Worm (Caenorhabditis elegans): ENCODE measurements around the gene epg-3.

- TF ChIP-seq fos-1 (tag; optimal IDR thresholded peaks at IDR 0.05) = peak; percentile 83
- TF ChIP-seq peb-1 (tag; optimal IDR thresholded peaks at IDR 0.05) = no peak
- TF ChIP-seq nhr-12 (tag; optimal IDR thresholded peaks at IDR 0.05) = no peak
- TF ChIP-seq ama-1 (optimal IDR thresholded peaks at IDR 0.05) = no peak
- TF ChIP-seq nhr-77 (tag; optimal IDR thresholded peaks at IDR 0.05) = no peak
- TF ChIP-seq unc-55 (GFP tag; optimal IDR thresholded peaks at IDR 0.05) = no peak
- no peak for TF ChIP-seq unc-62 (GFP tag; optimal IDR thresholded peaks at IDR 0.05)
- TF ChIP-seq mdl-1 (tag; optimal IDR thresholded peaks at IDR 0.05) = no peak
- TF ChIP-seq aly-2 (tag; optimal IDR thresholded peaks at IDR 0.05) = no peak
- TF ChIP-seq nhr-21 (tag; optimal IDR thresholded peaks at IDR 0.05) = peak; percentile 3
- TF ChIP-seq F13H6.1 (tag; optimal IDR thresholded peaks at IDR 0.05) = no peak
- TF ChIP-seq egl-27 (tag; optimal IDR thresholded peaks at IDR 0.05) = no peak
- TF ChIP-seq zag-1 (tag; optimal IDR thresholded peaks at IDR 0.05) = no peak
- no peak for TF ChIP-seq ztf-4 (tag; optimal IDR thresholded peaks at IDR 0.05)
These were observed 33.0 kb downstream of the epg-3 start for ce11 chrIII:12967437-12968043.

Data from whole organism, L2 larva.